Worm (Caenorhabditis elegans): ENCODE data around the gene F56C4.1.

The F56C4.1 gene

DNA sequence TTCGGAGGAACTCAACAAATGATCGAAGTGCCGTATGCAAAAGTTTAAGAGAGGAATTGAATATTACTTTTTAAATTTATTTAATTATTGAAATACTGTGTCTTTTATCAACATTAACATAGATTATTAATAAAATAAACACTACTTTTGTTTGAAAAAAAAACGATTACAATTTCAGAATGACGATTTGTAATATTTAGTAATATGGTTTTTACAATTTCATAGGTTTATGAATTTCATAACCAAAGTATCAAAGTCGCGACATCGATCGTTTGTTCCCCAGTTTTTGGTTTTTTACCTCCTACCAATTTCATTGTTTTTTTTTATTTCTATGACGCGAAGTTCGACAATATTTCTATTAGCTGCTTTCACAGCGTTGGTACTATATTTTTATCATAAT is 36.8 kb upstream of the F56C4.1 start, which contains the start of gene R09H10.1:
TSS of gene R09H10.1 (plus strand) at position 301 of the 400 bp plus-strand sequence.
- TF ChIP-seq pha-4 (tag; optimal IDR thresholded peaks at IDR 0.05) (no peak), elt-3 (tag; optimal IDR thresholded peaks at IDR 0.05) (no peak), tbx-8 (GFP tag; optimal IDR thresholded peaks at IDR 0.05) (no peak), ceh-83 (GFP tag; optimal IDR thresholded peaks at IDR 0.05) (no peak), ceh-39 (tag; optimal IDR thresholded peaks at IDR 0.05) (no peak), elt-1 (tag; optimal IDR thresholded peaks at IDR 0.05; ENCODE audit: borderline replicate concordance, insufficient read depth) (no peak), mep-1 (tag; optimal IDR thresholded peaks at IDR 0.05) (no peak), zip-8 (tag; optimal IDR thresholded peaks at IDR 0.05) (no peak), lin-13 (tag; optimal IDR thresholded peaks at IDR 0.05) (no peak), ceh-43 (GFP tag; optimal IDR thresholded peaks at IDR 0.05) (no peak), blmp-1 (tag; optimal IDR thresholded peaks at IDR 0.05) (no peak), nhr-12 (tag; optimal IDR thresholded peaks at IDR 0.05) (no peak), unc-39 (tag; optimal IDR thresholded peaks at IDR 0.05) (no peak), sem-2 (GFP tag; optimal IDR thresholded peaks at IDR 0.05) (no peak), M03D4.4 (tag; optimal IDR thresholded peaks at IDR 0.05) (no peak), ham-2 (GFP tag; optimal IDR thresholded peaks at IDR 0.05) (no peak)

DNA sequence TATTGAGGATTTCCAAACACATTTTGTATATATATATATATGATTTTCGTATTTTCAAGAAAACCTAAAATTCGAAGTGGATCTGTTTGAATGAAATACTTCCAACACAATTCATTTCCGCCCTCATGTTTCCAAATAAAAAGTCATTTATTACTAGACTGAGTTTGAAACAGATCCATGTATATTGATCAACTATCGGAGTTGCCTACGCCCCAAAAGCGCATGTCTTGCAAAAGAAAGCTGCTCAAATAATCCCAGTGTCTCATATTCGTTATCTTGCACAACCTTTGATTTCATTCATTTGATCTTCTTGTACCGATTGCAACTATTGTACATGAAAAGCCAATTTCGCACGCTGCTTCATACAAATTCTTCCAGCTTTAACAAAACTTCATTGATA is 34.1 kb upstream of the F56C4.1 start, which contains the start of gene R09H10.2:
TSS of gene R09H10.2 (plus strand) at position 301 of the 400 bp plus-strand sequence.
- TF ChIP-seq mab-5 (tag; optimal IDR thresholded peaks at IDR 0.05): no peak
- no peak for TF ChIP-seq lin-13 (tag; optimal IDR thresholded peaks at IDR 0.05)
- TF ChIP-seq cnd-1 (tag; optimal IDR thresholded peaks at IDR 0.05): no peak
- TF ChIP-seq ztf-11 (tag; optimal IDR thresholded peaks at IDR 0.05): no peak
- no peak for TF ChIP-seq ceh-83 (GFP tag; optimal IDR thresholded peaks at IDR 0.05)
- TF ChIP-seq nhr-12 (tag; optimal IDR thresholded peaks at IDR 0.05): no peak
- no peak for TF ChIP-seq bed-3 (GFP tag; optimal IDR thresholded peaks at IDR 0.05)
- no peak for TF ChIP-seq elt-3 (tag; optimal IDR thresholded peaks at IDR 0.05)
- TF ChIP-seq drap-1 (GFP tag; optimal IDR thresholded peaks at IDR 0.05): no peak
- TF ChIP-seq zip-8 (tag; optimal IDR thresholded peaks at IDR 0.05): no peak
- no peak for TF ChIP-seq mep-1 (tag; optimal IDR thresholded peaks at IDR 0.05)
- TF ChIP-seq unc-62 (GFP tag; optimal IDR thresholded peaks at IDR 0.05): no peak
- no peak for TF ChIP-seq elt-1 (tag; optimal IDR thresholded peaks at IDR 0.05; ENCODE audit: borderline replicate concordance, insufficient read depth)
- TF ChIP-seq flh-1 (GFP tag; optimal IDR thresholded peaks at IDR 0.05): no peak

- TF ChIP-seq snpc-4 (tag; optimal IDR thresholded peaks at IDR 0.05) (no peak), mab-5 (tag; optimal IDR thresholded peaks at IDR 0.05) (no peak), flh-1 (GFP tag; optimal IDR thresholded peaks at IDR 0.05) (no peak)
Measured at ce11 chrIV:10606575-10607080, 30.1 kb upstream of the F56C4.1 start, which contains the start of gene R09H10.3. Gene R09H10.3 (plus strand): TSS chrIV:10607030.

- no peak for TF ChIP-seq nhr-2 (tag; optimal IDR thresholded peaks at IDR 0.05)
- TF ChIP-seq lin-13 (tag; optimal IDR thresholded peaks at IDR 0.05): no peak
- no peak for TF ChIP-seq elt-1 (tag; optimal IDR thresholded peaks at IDR 0.05; ENCODE audit: borderline replicate concordance, insufficient read depth)
- TF ChIP-seq unc-120 (tag; optimal IDR thresholded peaks at IDR 0.05; ENCODE audit: poor library complexity, severe bottlenecking): no peak
- no peak for TF ChIP-seq mls-2 (tag; optimal IDR thresholded peaks at IDR 0.05)
Measured at ce11 chrIV:10608275-10608674, 28.5 kb upstream of the F56C4.1 start, which contains the start of gene R09H10.6. Gene R09H10.6 (plus strand): TSS chrIV:10608575.

- TF ChIP-seq mls-2 (tag; optimal IDR thresholded peaks at IDR 0.05): no peak
- TF ChIP-seq M03D4.4 (tag; optimal IDR thresholded peaks at IDR 0.05): no peak
- no peak for TF ChIP-seq elt-1 (tag; optimal IDR thresholded peaks at IDR 0.05; ENCODE audit: borderline replicate concordance, insufficient read depth)
- no peak for TF ChIP-seq ces-1 (GFP tag; optimal IDR thresholded peaks at IDR 0.05)
- no peak for TF ChIP-seq cnd-1 (tag; optimal IDR thresholded peaks at IDR 0.05)
- no peak for TF ChIP-seq hlh-1 (tag; optimal IDR thresholded peaks at IDR 0.05)
- no peak for TF ChIP-seq snpc-4 (tag; optimal IDR thresholded peaks at IDR 0.05)
- TF ChIP-seq nhr-76 (tag; optimal IDR thresholded peaks at IDR 0.05): no peak
- TF ChIP-seq bed-3 (GFP tag; optimal IDR thresholded peaks at IDR 0.05): no peak
- no peak for TF ChIP-seq nhr-12 (tag; optimal IDR thresholded peaks at IDR 0.05)
- TF ChIP-seq nhr-2 (tag; optimal IDR thresholded peaks at IDR 0.05): no peak
- TF ChIP-seq ceh-39 (tag; optimal IDR thresholded peaks at IDR 0.05): no peak
- no peak for TF ChIP-seq ztf-11 (tag; optimal IDR thresholded peaks at IDR 0.05)
- no peak for TF ChIP-seq zip-8 (tag; optimal IDR thresholded peaks at IDR 0.05)
- TF ChIP-seq unc-120 (tag; optimal IDR thresholded peaks at IDR 0.05; ENCODE audit: poor library complexity, severe bottlenecking): no peak
- TF ChIP-seq ham-2 (GFP tag; optimal IDR thresholded peaks at IDR 0.05): no peak
- TF ChIP-seq sptf-1 (tag; optimal IDR thresholded peaks at IDR 0.05): no peak
- TF ChIP-seq lin-32 (GFP tag; optimal IDR thresholded peaks at IDR 0.05): no peak
- TF ChIP-seq unc-62 (GFP tag; optimal IDR thresholded peaks at IDR 0.05): no peak
- TF ChIP-seq elt-3 (tag; optimal IDR thresholded peaks at IDR 0.05): no peak
Measured at ce11 chrIV:10609920-10610319, 26.8 kb upstream of the F56C4.1 start.

Data from whole organism, mixed stage, embryonic.